Fruit fly (Drosophila melanogaster) whole organism, embryonic: ENCODE data around the gene alpha-Est9.

Experiments used
- BtbVII ChIP-seq: fragments of 200-800 bp; sonication (Bioruptor generic); optimal IDR thresholded peaks from 3 replicates; lab custom pipeline; 2017; ENCODE audit warnings: missing biosample characterization, mild to moderate bottlenecking, missing genetic modification characterization
- CG10431 ChIP-seq: fragments of 200-800 bp; sonication (Bioruptor generic); optimal IDR thresholded peaks from 3 replicates; lab custom pipeline; 2018; ENCODE audit warnings: missing biosample characterization, mild to moderate bottlenecking, missing genetic modification characterization
- CG11723 ChIP-seq: fragments of 200-800 bp; sonication (Bioruptor generic); optimal IDR thresholded peaks from 2 replicates; lab custom pipeline; 2017; ENCODE audit warnings: missing biosample characterization, mild to moderate bottlenecking, missing genetic modification characterization
- CG13624 ChIP-seq: fragments of 200-800 bp; sonication (Bioruptor generic); optimal IDR thresholded peaks from 2 replicates; lab custom pipeline; 2016; ENCODE audit warnings: missing biosample characterization, missing genetic modification characterization
- CG14441 ChIP-seq: fragments of 200-800 bp; sonication (Bioruptor generic); IDR thresholded peaks from 2 replicates; pipeline ENCODE4 v1.3.6; 2022; ENCODE audit warnings: missing biosample characterization, missing genetic modification characterization
- CG16863 ChIP-seq: fragments of 200-800 bp; sonication (Bioruptor generic); optimal IDR thresholded peaks from 3 replicates; lab custom pipeline; 2016; ENCODE audit warnings: missing biosample characterization, missing genetic modification characterization
- CG30403 ChIP-seq: fragments of 200-800 bp; sonication (Bioruptor generic); optimal IDR thresholded peaks from 3 replicates; lab custom pipeline; 2016; ENCODE audit warnings: missing biosample characterization, missing genetic modification characterization
- CG4360 ChIP-seq: fragments of 200-800 bp; sonication (Bioruptor generic); IDR thresholded peaks from 2 replicates; pipeline ENCODE4 v1.3.6; 2022; ENCODE audit warnings: missing biosample characterization, missing genetic modification characterization
- CG4617 ChIP-seq: fragments of 200-800 bp; sonication (Bioruptor generic); optimal IDR thresholded peaks from 3 replicates; lab custom pipeline; 2016; ENCODE audit warnings: missing biosample characterization, missing genetic modification characterization, borderline replicate concordance
- CG5953 ChIP-seq: fragments of 200-800 bp; sonication (Bioruptor generic); IDR thresholded peaks from 2 replicates; pipeline ENCODE4 v1.3.6; 2022; ENCODE audit warnings: missing biosample characterization, missing genetic modification characterization
- CG6254 ChIP-seq: fragments of 200-800 bp; sonication (Bioruptor generic); optimal IDR thresholded peaks from 3 replicates; lab custom pipeline; 2017; ENCODE audit warnings: mild to moderate bottlenecking, missing biosample characterization, missing genetic modification reagents, missing genetic modification characterization
- CG6791 ChIP-seq: fragments of 200-800 bp; sonication (Bioruptor generic); IDR thresholded peaks from 3 replicates; pipeline ENCODE4 v1.3.6; 2022; ENCODE audit warnings: missing biosample characterization, missing genetic modification characterization; ENCODE audit not compliant: partially characterized antibody
- CG7357 ChIP-seq: fragments of 200-800 bp; sonication (Bioruptor generic); IDR thresholded peaks from 3 replicates; pipeline ENCODE4 v1.3.6; 2022; ENCODE audit warnings: missing biosample characterization, missing genetic modification characterization
- CG7928 ChIP-seq: fragments of 200-800 bp; sonication (Bioruptor generic); optimal IDR thresholded peaks from 2 replicates; lab custom pipeline; 2017; ENCODE audit warnings: missing biosample characterization, mild to moderate bottlenecking, missing genetic modification characterization
- CG7987 ChIP-seq: fragments of 200-800 bp; sonication (Bioruptor generic); optimal IDR thresholded peaks from 2 replicates; lab custom pipeline; 2018; ENCODE audit warnings: missing biosample characterization, mild to moderate bottlenecking, missing genetic modification characterization, moderate library complexity
- CG8944 ChIP-seq: fragments of 200-800 bp; sonication (Bioruptor generic); optimal IDR thresholded peaks from 3 replicates; lab custom pipeline; 2016; ENCODE audit warnings: missing biosample characterization, missing genetic modification characterization
- Dfd ChIP-seq, 2 experiments: fragments of >200 bp; optimal IDR thresholded peaks; 2 replicates each; lab custom pipeline; 2017; ENCODE audit warnings: missing biosample characterization in 2 of 2, missing genetic modification characterization in 2 of 2
- Elba2 ChIP-seq: fragments of 200-800 bp; sonication (Bioruptor generic); optimal IDR thresholded peaks from 3 replicates; lab custom pipeline; 2016; ENCODE audit warnings: missing biosample characterization, missing genetic modification characterization
- Ets97D ChIP-seq: fragments of 200-800 bp; sonication (Bioruptor generic); optimal IDR thresholded peaks from 3 replicates; lab custom pipeline; 2016; ENCODE audit warnings: missing biosample characterization, missing genetic modification characterization
- Fer3 ChIP-seq: fragments of 200-800 bp; sonication (Bioruptor generic); optimal IDR thresholded peaks from 2 replicates; lab custom pipeline; 2018; ENCODE audit warnings: missing biosample characterization, mild to moderate bottlenecking, missing genetic modification characterization, moderate library complexity
- MBD-R2 ChIP-seq: fragments of 200-800 bp; sonication (Bioruptor generic); IDR thresholded peaks from 2 replicates; pipeline ENCODE4 v1.3.6; 2022; ENCODE audit warnings: missing biosample characterization, missing genetic modification characterization
- NK7.1 ChIP-seq: fragments of 200-800 bp; sonication (Bioruptor generic); optimal IDR thresholded peaks from 3 replicates; lab custom pipeline; 2016; ENCODE audit warnings: missing biosample characterization, missing genetic modification characterization
- Ravus ChIP-seq: fragments of 200-800 bp; sonication (Bioruptor generic); IDR thresholded peaks from 2 replicates; pipeline ENCODE4 v1.3.6; 2022; ENCODE audit warnings: missing biosample characterization, missing genetic modification characterization
- Stat92E ChIP-seq, 3 experiments: fragments of >200 bp in 2 of 3; fragments of 200-800 bp in 1 of 3; sonication (Bioruptor generic) in 1 of 3; optimal IDR thresholded peaks; 2 replicates each; lab custom pipeline; 2017 to 2019; ENCODE audit warnings: missing biosample characterization in 3 of 3, missing genetic modification characterization in 3 of 3, mild to moderate bottlenecking in 1 of 3, moderate library complexity in 1 of 3
- ash1 ChIP-seq: fragments of 200-800 bp; sonication (Bioruptor generic); optimal IDR thresholded peaks from 2 replicates; lab custom pipeline; 2018; ENCODE audit warnings: missing biosample characterization, mild to moderate bottlenecking, missing genetic modification characterization
- bcd ChIP-seq: fragments of 200-800 bp; sonication (Bioruptor generic); optimal IDR thresholded peaks from 2 replicates; lab custom pipeline; 2017; ENCODE audit warnings: missing biosample characterization, mild to moderate bottlenecking, missing genetic modification characterization
- bigmax ChIP-seq: fragments of 200-800 bp; sonication (Bioruptor generic); optimal IDR thresholded peaks from 2 replicates; lab custom pipeline; 2018; ENCODE audit warnings: missing biosample characterization, mild to moderate bottlenecking, missing genetic modification characterization
- chif ChIP-seq, 2 experiments: fragments of 200-800 bp; sonication (Bioruptor generic); optimal IDR thresholded peaks; 3 replicates each; lab custom pipeline; 2016; ENCODE audit warnings: missing biosample characterization in 2 of 2, missing genetic modification characterization in 2 of 2
- chm ChIP-seq: fragments of 200-800 bp; sonication (Bioruptor generic); IDR thresholded peaks from 2 replicates; pipeline ENCODE4 v1.3.6; 2022; ENCODE audit warnings: missing biosample characterization, missing genetic modification characterization
- cwo ChIP-seq: fragments of 200-800 bp; sonication (Bioruptor generic); optimal IDR thresholded peaks from 3 replicates; lab custom pipeline; 2017; ENCODE audit warnings: missing biosample characterization, missing genetic modification characterization, mild to moderate bottlenecking, moderate library complexity, missing genetic modification reagents
- dm ChIP-seq: fragments of 200-800 bp; sonication (Bioruptor generic); optimal IDR thresholded peaks from 3 replicates; lab custom pipeline; 2016; ENCODE audit warnings: missing biosample characterization, missing genetic modification characterization
- emc ChIP-seq: fragments of 200-800 bp; sonication (Bioruptor generic); optimal IDR thresholded peaks from 2 replicates; lab custom pipeline; 2016; ENCODE audit warnings: missing biosample characterization, missing genetic modification characterization
- hbn ChIP-seq: fragments of 200-800 bp; sonication (Bioruptor generic); IDR thresholded peaks from 2 replicates; pipeline ENCODE4 v1.3.6; 2022; ENCODE audit warnings: missing biosample characterization, missing genetic modification characterization; ENCODE audit not compliant: partially characterized antibody
- hth ChIP-seq: fragments of >200 bp; optimal IDR thresholded peaks from 2 replicates; lab custom pipeline; 2017; ENCODE audit warnings: inconsistent platforms
- kay ChIP-seq: fragments of 200-800 bp; sonication (Bioruptor generic); optimal IDR thresholded peaks from 2 replicates; lab custom pipeline; 2016; ENCODE audit warnings: missing biosample characterization, missing genetic modification characterization
- kni ChIP-seq: fragments of 200-800 bp; sonication (Bioruptor generic); optimal IDR thresholded peaks from 3 replicates; lab custom pipeline; 2017; ENCODE audit warnings: mild to moderate bottlenecking, missing biosample characterization, missing genetic modification reagents, missing genetic modification characterization
- lilli ChIP-seq: fragments of 200-800 bp; sonication (Bioruptor generic); optimal IDR thresholded peaks from 3 replicates; lab custom pipeline; 2016; ENCODE audit warnings: missing biosample characterization, missing genetic modification characterization
- nerfin-1 ChIP-seq: fragments of 200-800 bp; sonication (Bioruptor generic); optimal IDR thresholded peaks from 3 replicates; lab custom pipeline; 2019; ENCODE audit warnings: missing biosample characterization, mild to moderate bottlenecking, missing genetic modification characterization, moderate library complexity
- p53 ChIP-seq: fragments of 200-800 bp; sonication (Bioruptor generic); optimal IDR thresholded peaks from 2 replicates; lab custom pipeline; 2016; ENCODE audit warnings: missing biosample characterization, missing genetic modification characterization
- pfk ChIP-seq: fragments of 200-800 bp; sonication (Bioruptor generic); optimal IDR thresholded peaks from 2 replicates; lab custom pipeline; 2018; ENCODE audit warnings: missing biosample characterization, mild to moderate bottlenecking, missing genetic modification characterization, moderate library complexity
- pita ChIP-seq: fragments of 200-800 bp; sonication (Bioruptor generic); optimal IDR thresholded peaks from 2 replicates; lab custom pipeline; 2017; ENCODE audit warnings: missing biosample characterization, mild to moderate bottlenecking, missing genetic modification characterization
- prd ChIP-seq, 3 experiments: fragments of >200 bp in 2 of 3; fragments of 200-800 bp in 1 of 3; sonication (Bioruptor generic) in 1 of 3; optimal IDR thresholded peaks in 2 of 3; IDR thresholded peaks in 1 of 3; 2 replicates in 2 of 3; 3 replicates in 1 of 3; pipeline versions ENCODE4 v1.3.6 to Lab custom; 2017 to 2022; ENCODE audit warnings: missing biosample characterization in 1 of 3, missing genetic modification characterization in 1 of 3
- so ChIP-seq: fragments of 200-800 bp; sonication (Bioruptor generic); IDR thresholded peaks from 3 replicates; pipeline ENCODE4 v1.3.6; 2022; ENCODE audit warnings: missing biosample characterization, missing genetic modification characterization
- sob ChIP-seq: fragments of 200-800 bp; sonication (Bioruptor generic); IDR thresholded peaks from 2 replicates; pipeline ENCODE4 v1.3.6; 2022; ENCODE audit warnings: missing biosample characterization, missing genetic modification characterization
- sug ChIP-seq: fragments of 200-800 bp; optimal IDR thresholded peaks from 2 replicates; lab custom pipeline; 2019; ENCODE audit warnings: missing biosample characterization, mild to moderate bottlenecking, missing genetic modification characterization, moderate library complexity
- tll ChIP-seq, 2 experiments: fragments of 200-800 bp in 1 of 2; fragments of >200 bp in 1 of 2; sonication (Bioruptor generic) in 1 of 2; optimal IDR thresholded peaks; 2 replicates each; lab custom pipeline; 2017 to 2019; ENCODE audit warnings: missing biosample characterization in 2 of 2, missing genetic modification characterization in 2 of 2, mild to moderate bottlenecking in 1 of 2, moderate library complexity in 1 of 2
- ttk ChIP-seq: fragments of 200-800 bp; sonication (Bioruptor generic); IDR thresholded peaks from 2 replicates; pipeline ENCODE4 v2.1.2; 2022; ENCODE audit warnings: missing biosample characterization, missing genetic modification characterization
- wdn ChIP-seq: fragments of 200-800 bp; sonication (Bioruptor generic); IDR thresholded peaks from 2 replicates; pipeline ENCODE4 v1.3.6; 2022; ENCODE audit warnings: missing biosample characterization, missing genetic modification characterization
- yki ChIP-seq: fragments of >200 bp; optimal IDR thresholded peaks from 3 replicates; lab custom pipeline; 2018
- zfh1 ChIP-seq: fragments of 200-800 bp; sonication (Bioruptor generic); IDR thresholded peaks from 3 replicates; pipeline ENCODE4 v1.3.6; 2022; ENCODE audit warnings: missing biosample characterization, missing genetic modification characterization

Gene alpha-Est9

DNA sequence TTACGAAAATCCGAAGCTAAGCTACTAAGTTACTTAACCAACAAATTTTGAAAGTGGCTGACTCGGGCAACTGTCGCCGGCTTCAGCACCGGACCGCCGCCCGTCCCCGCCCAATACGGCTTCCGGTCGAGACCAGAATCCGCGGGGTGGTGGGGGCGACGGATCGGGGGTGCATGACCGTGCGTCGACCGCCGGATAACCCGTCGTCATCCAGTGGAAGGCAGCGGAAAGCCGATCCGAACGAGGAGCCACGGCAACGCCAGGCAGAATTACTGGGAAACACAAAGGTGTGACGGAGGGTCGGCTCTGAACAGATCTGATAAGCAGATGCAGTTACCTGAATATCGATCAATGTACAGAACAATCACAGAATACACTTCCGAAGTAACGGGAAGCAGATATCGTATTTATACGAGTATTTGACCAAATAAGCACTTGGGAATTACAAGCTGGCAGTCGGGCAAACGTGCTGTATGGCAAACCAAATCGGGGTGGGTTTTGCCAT is 30.2 kb downstream of the alpha-Est9 start (continued):
- TF ChIP-seq CG11723, result peak; percentile 86
- TF ChIP-seq bigmax, result peak; percentile 85
- TF ChIP-seq emc, result no peak
- TF ChIP-seq CG14441 (GFP tag; lab: Robert Waterston, UW), result peak; percentile 39; the same call in 1 of the 2 replicates
- peak; percentile 40 for TF ChIP-seq CG13624 (GFP tag; lab: Kevin White, UChicago)
- peak; percentile 100 for TF ChIP-seq CG6791
- TF ChIP-seq p53 (GFP tag; lab: Kevin White, UChicago), result peak; percentile 1
- peak; percentile 76 for TF ChIP-seq hbn (GFP tag; lab: Robert Waterston, UW)
- TF ChIP-seq wdn (GFP tag; lab: Robert Waterston, UW), result peak; percentile 53; the same call in 1 of the 2 replicates
- TF ChIP-seq ttk (GFP tag; lab: Robert Waterston, UW), result peak; percentile 51
- TF ChIP-seq CG10431 (GFP tag; lab: Kevin White, UChicago), result peak; percentile 85
- no peak for TF ChIP-seq CG30403 (GFP tag; lab: Kevin White, UChicago)
- TF ChIP-seq prd (optimal IDR thresholded peaks at IDR 0.05; lab: Kevin White, UChicago), result no peak
- TF ChIP-seq prd (GFP tag; IDR thresholded peaks at IDR 0.05; lab: Robert Waterston, UW), result peak; percentile 62; the same call in 2 of the 3 replicates
- no peak for TF ChIP-seq Ravus (GFP tag; lab: Robert Waterston, UW)
- no peak for TF ChIP-seq Dfd (GFP tag; optimal IDR thresholded peaks at IDR 0.05; lab: Kevin White, UChicago)
- peak; percentile 100 for TF ChIP-seq kni (GFP tag; lab: Kevin White, UChicago)
- TF ChIP-seq Ets97D, result peak; percentile 71
- TF ChIP-seq NK7.1 (GFP tag; lab: Kevin White, UChicago), result peak; percentile 47
- TF ChIP-seq sug (tag; lab: Kevin White, UChicago), result peak; percentile 95
- peak; percentile 12 for TF ChIP-seq ash1 (GFP tag; lab: Kevin White, UChicago)
- no peak for TF ChIP-seq yki (lab: Kevin White, UChicago)
- no peak for TF ChIP-seq tll (GFP tag; optimal IDR thresholded peaks at IDR 0.05; lab: Kevin White, UChicago)
- TF ChIP-seq CG8944 (GFP tag; lab: Kevin White, UChicago), result peak; percentile 59
- TF ChIP-seq lilli (GFP tag; lab: Kevin White, UChicago), result peak; percentile 51
- peak; percentile 1 for TF ChIP-seq Elba2 (GFP tag; lab: Kevin White, UChicago)
- TF ChIP-seq CG16863 (GFP tag; lab: Kevin White, UChicago), result peak; percentile 27
- no peak for TF ChIP-seq CG4617 (GFP tag; lab: Kevin White, UChicago)
- peak; percentile 73 for TF ChIP-seq nerfin-1 (tag; lab: Kevin White, UChicago)
- peak; percentile 35 for TF ChIP-seq dm (GFP tag; lab: Kevin White, UChicago)
- TF ChIP-seq so (GFP tag; lab: Robert Waterston, UW), result peak; percentile 86; the same call in 2 of the 3 replicates
- TF ChIP-seq CG4360 (GFP tag; lab: Robert Waterston, UW), result peak; percentile 61
- peak; percentile 91 for TF ChIP-seq chm (GFP tag; lab: Robert Waterston, UW)
- no peak for TF ChIP-seq pita
- TF ChIP-seq hth (lab: Kevin White, UChicago), result no peak
- peak; percentile 39; the same call in 1 of the 3 replicates for TF ChIP-seq CG7357 (GFP tag; lab: Robert Waterston, UW)
- no peak for TF ChIP-seq kay
- peak; percentile 9 for TF ChIP-seq BtbVII (GFP tag; lab: Kevin White, UChicago)
- TF ChIP-seq CG6254 (GFP tag; lab: Kevin White, UChicago), result peak; percentile 73
- TF ChIP-seq Fer3 (tag; lab: Kevin White, UChicago), result peak; percentile 49
- peak; percentile 68; the same call in 1 of the 3 replicates for TF ChIP-seq zfh1 (GFP tag; lab: Robert Waterston, UW)
- peak in 1 of 2 experiments; percentile 39 for TF ChIP-seq chif (GFP tag; optimal IDR thresholded peaks at IDR 0.05; lab: Kevin White, UChicago)
- TF ChIP-seq CG5953 (GFP tag; lab: Robert Waterston, UW), result no peak; the same call in 1 of the 2 replicates
- TF ChIP-seq bcd, result peak; percentile 37
- TF ChIP-seq Stat92E (GFP tag; optimal IDR thresholded peaks at IDR 0.05; lab: Kevin White, UChicago), result peak in 1 of 3 experiments; percentile 96
- TF ChIP-seq sob, result peak; percentile 77
- no peak for TF ChIP-seq CG7928 (GFP tag; lab: Kevin White, UChicago)
- TF ChIP-seq MBD-R2, result peak; percentile 38
- peak; percentile 50 for TF ChIP-seq cwo (GFP tag; lab: Kevin White, UChicago)
- TF ChIP-seq pfk (GFP tag; lab: Kevin White, UChicago), result peak; percentile 82
- peak; percentile 34 for TF ChIP-seq CG7987 (GFP tag; lab: Kevin White, UChicago)
